Worm (Caenorhabditis elegans) whole organism, L1 larva: ENCODE measurements around the gene cox-11.

Experiments
- C16A3.4 ChIP-seq: fragments of 150-350 bp; optimal IDR thresholded peaks from 2 replicates; lab custom pipeline; 2014; ENCODE audit warnings: missing biosample characterization, missing genetic modification characterization
- Y116A8C.19 ChIP-seq: sonication (generic microtip); optimal IDR thresholded peaks from 2 replicates; lab custom pipeline; 2016; ENCODE audit warnings: missing compliant biosample characterization, missing genetic modification characterization, borderline replicate concordance
- aha-1 ChIP-seq: fragments of 150-350 bp; optimal IDR thresholded peaks from 2 replicates; lab custom pipeline; 2014; ENCODE audit warnings: missing biosample characterization, missing genetic modification characterization
- alr-1 ChIP-seq: fragments of 200-800 bp; sonication (Bioruptor generic); optimal IDR thresholded peaks from 2 replicates; lab custom pipeline; 2018; ENCODE audit warnings: borderline replicate concordance, mild to moderate bottlenecking, missing genetic modification characterization, missing compliant biosample characterization
- blmp-1 ChIP-seq: fragments of 150-350 bp; optimal IDR thresholded peaks from 2 replicates; lab custom pipeline; 2014; ENCODE audit warnings: missing biosample characterization, missing genetic modification characterization
- ceh-63 ChIP-seq: fragments of 200-800 bp; sonication (Bioruptor generic); optimal IDR thresholded peaks from 2 replicates; lab custom pipeline; 2018; ENCODE audit warnings: mild to moderate bottlenecking, missing genetic modification characterization, missing compliant biosample characterization
- ceh-90 ChIP-seq: sonication (generic microtip); optimal IDR thresholded peaks from 2 replicates; lab custom pipeline; 2016; ENCODE audit warnings: missing genetic modification characterization, missing compliant biosample characterization
- efl-1 ChIP-seq, 4 experiments: fragments of 150-350 bp; optimal IDR thresholded peaks in 3 of 4; peaks in 1 of 4; 1 replicate in 1 of 4; 2 replicates in 3 of 4; lab custom pipeline; 2014; ENCODE audit warnings: missing biosample characterization in 2 of 4, missing genetic modification characterization in 2 of 4, missing genetic modification reagents in 2 of 4
- efl-3 ChIP-seq: fragments of 200-800 bp; sonication (Bioruptor generic); optimal IDR thresholded peaks from 2 replicates; lab custom pipeline; 2018; ENCODE audit warnings: mild to moderate bottlenecking, missing genetic modification characterization, missing compliant biosample characterization
- egl-13 ChIP-seq: sonication (generic microtip); optimal IDR thresholded peaks from 2 replicates; lab custom pipeline; 2016; ENCODE audit warnings: missing genotype, missing genetic modification reagents, missing genetic modification characterization, missing compliant biosample characterization
- egl-27 ChIP-seq, 2 experiments: fragments of 150-350 bp in 1 of 2; sonication (generic microtip); optimal IDR thresholded peaks; 3 replicates each; lab custom pipeline; 2017 to 2018; ENCODE audit warnings: missing biosample characterization in 2 of 2, missing genetic modification characterization in 2 of 2, missing genetic modification reagents in 2 of 2
- elt-2 ChIP-seq: sonication (generic microtip); optimal IDR thresholded peaks from 2 replicates; lab custom pipeline; 2016; ENCODE audit warnings: missing genetic modification characterization, mild to moderate bottlenecking, inconsistent platforms, missing compliant biosample characterization, missing genetic modification reagents
- fkh-8 ChIP-seq: sonication (generic microtip); optimal IDR thresholded peaks from 2 replicates; lab custom pipeline; 2016; ENCODE audit warnings: mild to moderate bottlenecking, missing genetic modification characterization, missing compliant biosample characterization
- hpl-2 ChIP-seq: fragments of 150-350 bp; optimal IDR thresholded peaks from 2 replicates; lab custom pipeline; 2014; ENCODE audit warnings: missing biosample characterization, missing genetic modification reagents, missing genetic modification characterization
- jun-1 ChIP-seq: fragments of 150-350 bp; optimal IDR thresholded peaks from 2 replicates; lab custom pipeline; 2014; ENCODE audit warnings: missing biosample characterization, missing genetic modification reagents, missing genetic modification characterization
- lin-15B ChIP-seq: fragments of 150-350 bp; sonication (generic microtip); optimal IDR thresholded peaks from 3 replicates; lab custom pipeline; 2014; ENCODE audit warnings: missing biosample characterization, missing genetic modification characterization
- lin-35 ChIP-seq, 2 experiments: fragments of 150-350 bp; optimal IDR thresholded peaks; 2 replicates each; lab custom pipeline; 2014; ENCODE audit warnings: missing biosample characterization in 2 of 2, missing genetic modification characterization in 2 of 2, missing genetic modification reagents in 2 of 2
- lir-3 ChIP-seq: sonication (generic microtip); optimal IDR thresholded peaks from 2 replicates; lab custom pipeline; 2016; ENCODE audit warnings: mild to moderate bottlenecking, missing genetic modification characterization, moderate library complexity, missing compliant biosample characterization; ENCODE audit not compliant: poor library complexity
- lsy-2 ChIP-seq, 2 experiments: fragments of 150-350 bp; optimal IDR thresholded peaks; 2 replicates each; lab custom pipeline; 2014; ENCODE audit warnings: missing biosample characterization in 2 of 2, missing genetic modification characterization in 2 of 2
- mab-9 ChIP-seq: fragments of 200-800 bp; sonication (Bioruptor generic); IDR thresholded peaks from 2 replicates; pipeline ENCODE4 v1.3.6; 2022; ENCODE audit warnings: missing genetic modification reagents, missing genetic modification characterization, missing compliant biosample characterization
- mdl-1 ChIP-seq, 2 experiments: fragments of 150-350 bp; optimal IDR thresholded peaks; 2 replicates each; lab custom pipeline; 2014 to 2017; ENCODE audit warnings: missing biosample characterization in 2 of 2, missing genetic modification characterization in 2 of 2, inconsistent platforms in 1 of 2
- mef-2 ChIP-seq: fragments of 150-350 bp; optimal IDR thresholded peaks from 2 replicates; lab custom pipeline; 2014; ENCODE audit warnings: missing biosample characterization, missing genetic modification characterization
- nhr-12 ChIP-seq: sonication (generic microtip); optimal IDR thresholded peaks from 2 replicates; lab custom pipeline; 2017; ENCODE audit warnings: missing biosample characterization, missing genetic modification characterization
- nhr-19 ChIP-seq: fragments of 200-800 bp; sonication (Bioruptor generic); conservative IDR thresholded peaks from 2 replicates; pipeline ENCODE4 v1.3.6; 2022; ENCODE audit warnings: missing genetic modification characterization, missing compliant biosample characterization
- nhr-20 ChIP-seq: sonication (generic microtip); optimal IDR thresholded peaks from 2 replicates; lab custom pipeline; 2016; ENCODE audit warnings: mild to moderate bottlenecking, missing genetic modification characterization, missing compliant biosample characterization
- nhr-71 ChIP-seq: sonication (generic microtip); optimal IDR thresholded peaks from 2 replicates; lab custom pipeline; 2016; ENCODE audit warnings: mild to moderate bottlenecking, missing genetic modification characterization, moderate library complexity, missing compliant biosample characterization
- nhr-76 ChIP-seq: sonication (generic microtip); optimal IDR thresholded peaks from 2 replicates; lab custom pipeline; 2017; ENCODE audit warnings: missing biosample characterization, missing genetic modification characterization
- pag-3 ChIP-seq: sonication (generic microtip); optimal IDR thresholded peaks from 2 replicates; lab custom pipeline; 2017; ENCODE audit warnings: missing genetic modification characterization, mild to moderate bottlenecking, missing compliant biosample characterization, antibody characterized with exemption, borderline replicate concordance; ENCODE audit not compliant: insufficient read depth
- pqm-1 ChIP-seq: sonication (generic microtip); optimal IDR thresholded peaks from 3 replicates; lab custom pipeline; 2017; ENCODE audit warnings: missing biosample characterization, missing genetic modification characterization
- rnt-1 ChIP-seq: sonication (generic microtip); optimal IDR thresholded peaks from 2 replicates; lab custom pipeline; 2016; ENCODE audit warnings: mild to moderate bottlenecking, missing genetic modification characterization, moderate library complexity, missing compliant biosample characterization
- snu-23 ChIP-seq: sonication (generic microtip); optimal IDR thresholded peaks from 2 replicates; lab custom pipeline; 2016; ENCODE audit warnings: missing genetic modification characterization, missing compliant biosample characterization
- tbx-2 ChIP-seq: sonication (generic microtip); optimal IDR thresholded peaks from 2 replicates; lab custom pipeline; 2016; ENCODE audit warnings: missing genetic modification characterization, missing compliant biosample characterization
- tlp-1 ChIP-seq: fragments of 150-350 bp; optimal IDR thresholded peaks from 2 replicates; lab custom pipeline; 2014; ENCODE audit warnings: missing biosample characterization, missing genetic modification characterization
- unc-130 ChIP-seq: fragments of 150-350 bp; optimal IDR thresholded peaks from 2 replicates; lab custom pipeline; 2017; ENCODE audit warnings: missing biosample characterization, missing genetic modification characterization, inconsistent platforms
- unc-62 ChIP-seq: fragments of 150-350 bp; optimal IDR thresholded peaks from 2 replicates; lab custom pipeline; 2014; ENCODE audit warnings: missing biosample characterization, missing genetic modification reagents, missing genetic modification characterization
- vab-15 ChIP-seq: sonication (generic microtip); optimal IDR thresholded peaks from 2 replicates; lab custom pipeline; 2017; ENCODE audit warnings: missing genotype, mild to moderate bottlenecking, missing genetic modification characterization, missing compliant biosample characterization
- zag-1 ChIP-seq: fragments of 150-350 bp; optimal IDR thresholded peaks from 2 replicates; lab custom pipeline; 2014; ENCODE audit warnings: missing biosample characterization, missing genetic modification characterization
- ztf-4 ChIP-seq: fragments of 150-350 bp; optimal IDR thresholded peaks from 2 replicates; lab custom pipeline; 2014; ENCODE audit warnings: missing biosample characterization, missing genetic modification characterization

cox-11 gene

DNA sequence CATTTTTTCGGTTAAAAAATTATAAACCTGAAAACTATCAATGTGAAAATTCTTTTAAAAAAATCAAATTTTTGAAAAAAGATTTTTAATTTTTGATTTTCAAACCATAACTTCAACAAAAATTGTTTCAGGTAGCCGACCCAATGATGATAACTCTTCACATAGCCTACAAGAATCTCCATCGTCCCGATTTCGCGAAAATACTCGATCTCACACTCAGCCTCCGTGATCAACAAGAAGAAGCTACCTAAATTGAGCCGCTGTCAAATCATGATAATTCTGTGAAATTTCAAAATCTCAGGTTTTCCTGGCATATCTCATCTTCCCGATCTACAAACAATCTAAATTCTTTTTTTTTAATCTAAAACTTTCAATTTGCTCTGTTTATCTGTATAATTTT is 6.1 kb downstream of the cox-11 start:
- TF ChIP-seq tlp-1 (tag; lab: Kevin White, UChicago) (no peak), mef-2 (tag; lab: Kevin White, UChicago) (no peak), rnt-1 (tag; lab: Kevin White, UChicago) (no peak), lin-15B (no peak), pag-3 (tag; lab: Kevin White, UChicago) (no peak), fkh-8 (tag; lab: Kevin White, UChicago) (no peak), vab-15 (tag; lab: Kevin White, UChicago) (no peak), aha-1 (tag; lab: Kevin White, UChicago) (no peak), ceh-63 (GFP tag; lab: Kevin White, UChicago) (no peak), mab-9 (GFP tag; lab: Robert Waterston, UW) (no peak), nhr-76 (tag; lab: Kevin White, UChicago) (no peak), zag-1 (no peak), efl-1 (optimal IDR thresholded peaks at IDR 0.05; lab: Kevin White, UChicago) (no peak), efl-1 (GFP tag; optimal IDR thresholded peaks at IDR 0.05 in 1 of 2; lab: Kevin White, UChicago) (no peak), efl-3 (no peak), elt-2 (tag; lab: Kevin White, UChicago) (no peak), jun-1 (tag; lab: Kevin White, UChicago) (no peak), ztf-4 (tag; lab: Kevin White, UChicago) (no peak), egl-27 (tag; optimal IDR thresholded peaks at IDR 0.05; lab: Kevin White, UChicago) (no peak), alr-1 (tag; lab: Kevin White, UChicago) (no peak)

DNA sequence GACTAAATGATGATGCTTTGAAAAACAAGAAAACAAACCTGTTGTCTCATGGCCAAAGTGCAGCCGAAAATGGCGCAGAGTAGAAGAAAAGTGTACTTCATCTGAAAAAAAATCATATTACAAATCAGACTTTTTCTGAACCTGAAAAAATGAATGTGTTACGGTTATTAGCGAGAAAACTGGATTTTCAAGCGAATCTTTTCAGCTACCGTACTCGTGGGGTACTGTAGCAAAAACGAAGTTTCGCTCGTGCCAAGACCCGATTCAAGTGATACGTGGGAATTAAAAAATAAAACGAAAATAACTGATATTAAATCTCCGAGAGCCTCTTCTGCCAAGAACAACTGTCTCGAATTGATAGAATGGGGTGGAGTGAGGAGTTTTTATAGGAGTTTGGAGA is 8.1 kb downstream of the cox-11 start, which contains the start of gene ttr-51:
ttr-51 (minus strand) TSS at position 101 of the 400 bp plus-strand sequence.
- TF ChIP-seq rnt-1 (tag; lab: Kevin White, UChicago) (peak; percentile 15), ceh-90 (tag; lab: Kevin White, UChicago) (no peak)

DNA sequence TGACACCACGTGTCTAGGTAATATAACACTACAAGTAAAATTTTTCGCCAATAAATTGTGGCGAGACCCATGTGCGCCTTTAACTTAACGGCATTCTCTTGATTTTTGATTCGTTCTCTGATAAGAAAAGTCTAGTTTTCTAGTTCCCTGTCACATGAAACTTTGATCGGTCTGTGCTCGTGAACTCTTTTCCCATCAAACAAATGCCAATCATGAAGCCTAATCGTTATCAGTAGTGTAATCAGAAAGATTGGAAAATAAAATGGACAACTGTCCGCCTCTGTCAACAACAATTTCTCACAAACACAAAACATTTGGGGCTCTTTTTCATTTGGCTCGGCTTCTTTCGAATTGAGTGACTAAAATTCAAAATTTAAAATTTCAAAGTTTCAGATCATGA is 9.7 kb downstream of the cox-11 start, which contains the start of gene ttr-45:
ttr-45 (plus strand) TSS at position 385 of the 400 bp plus-strand sequence.
- TF ChIP-seq C16A3.4 (tag; lab: Kevin White, UChicago) (peak; percentile 24), nhr-19 (GFP tag; lab: Robert Waterston, UW) (peak; percentile 65), mdl-1 (tag; optimal IDR thresholded peaks at IDR 0.05; lab: Kevin White, UChicago) (peak in 1 of 2 experiments; percentile 24), efl-3 (no peak), tlp-1 (tag; lab: Kevin White, UChicago) (no peak), rnt-1 (tag; lab: Kevin White, UChicago) (peak; percentile 68), lin-35 (GFP tag; optimal IDR thresholded peaks at IDR 0.05; lab: Kevin White, UChicago) (peak in 1 of 2 experiments; percentile 49), tbx-2 (tag; lab: Kevin White, UChicago) (no peak), nhr-71 (tag; lab: Kevin White, UChicago) (peak; percentile 74), elt-2 (tag; lab: Kevin White, UChicago) (peak; percentile 94), nhr-20 (tag; lab: Kevin White, UChicago) (peak; percentile 92), Y116A8C.19 (tag; lab: Kevin White, UChicago) (no peak), pqm-1 (tag; lab: Kevin White, UChicago) (peak; percentile 66), unc-130 (tag; lab: Kevin White, UChicago) (peak; percentile 64), snu-23 (GFP tag; lab: Kevin White, UChicago) (peak; percentile 19), lsy-2 (tag; optimal IDR thresholded peaks at IDR 0.05; lab: Kevin White, UChicago) (peak; percentile 25 to 58), pag-3 (tag; lab: Kevin White, UChicago) (peak; percentile 82)

- TF ChIP-seq hpl-2 (no peak), unc-62 (no peak), egl-13 (tag; lab: Kevin White, UChicago) (no peak), nhr-12 (tag; lab: Kevin White, UChicago) (no peak), alr-1 (tag; lab: Kevin White, UChicago) (no peak), ceh-90 (tag; lab: Kevin White, UChicago) (no peak), blmp-1 (tag; lab: Kevin White, UChicago) (peak; percentile 4), lir-3 (no peak)
These were observed 11.8 kb downstream of the cox-11 start, which contains the start of gene bus-12 for ce11 chrIV:13255886-13256285. Gene bus-12, plus strand, starts transcription at chrIV:13256186.
